Fruit fly (Drosophila melanogaster) whole organism, embryonic: ENCODE data around the gene HP1c.

Experiments
- Abd-B ChIP-seq: fragments of 200-800 bp; sonication (Bioruptor generic); optimal IDR thresholded peaks from 2 replicates; lab custom pipeline; 2018; ENCODE audit warnings: missing biosample characterization, mild to moderate bottlenecking, missing genetic modification characterization, moderate library complexity
- Bgb ChIP-seq: fragments of 200-800 bp; sonication (Bioruptor generic); IDR thresholded peaks from 2 replicates; pipeline ENCODE4 v1.3.6; 2022; ENCODE audit warnings: missing biosample characterization, missing genetic modification characterization; ENCODE audit not compliant: partially characterized antibody
- Blimp-1 ChIP-seq: fragments of 200-800 bp; sonication (Bioruptor generic); optimal IDR thresholded peaks from 3 replicates; lab custom pipeline; 2018; ENCODE audit warnings: missing biosample characterization, missing genetic modification characterization, mild to moderate bottlenecking, moderate library complexity, missing genetic modification reagents
- CG12391 ChIP-seq: fragments of 200-800 bp; sonication (Bioruptor generic); optimal IDR thresholded peaks from 3 replicates; lab custom pipeline; 2018; ENCODE audit warnings: missing biosample characterization, mild to moderate bottlenecking, missing genetic modification characterization, moderate library complexity
- CG12744 ChIP-seq: fragments of 200-800 bp; sonication (Bioruptor generic); optimal IDR thresholded peaks from 2 replicates; lab custom pipeline; 2016; ENCODE audit warnings: missing biosample characterization, missing genetic modification characterization
- CG12942 ChIP-seq: fragments of 200-800 bp; sonication (Bioruptor generic); optimal IDR thresholded peaks from 3 replicates; lab custom pipeline; 2016; ENCODE audit warnings: missing biosample characterization, missing genetic modification characterization
- CG13894 ChIP-seq: fragments of 200-800 bp; sonication (Bioruptor generic); optimal IDR thresholded peaks from 3 replicates; lab custom pipeline; 2018; ENCODE audit warnings: missing biosample characterization, mild to moderate bottlenecking, missing genetic modification characterization, moderate library complexity
- CG15011 ChIP-seq: fragments of 200-800 bp; sonication (Bioruptor generic); optimal IDR thresholded peaks from 3 replicates; lab custom pipeline; 2018; ENCODE audit warnings: missing biosample characterization, mild to moderate bottlenecking, missing genetic modification characterization
- CG18476 ChIP-seq: fragments of 200-800 bp; sonication (Bioruptor generic); optimal IDR thresholded peaks from 2 replicates; lab custom pipeline; 2016; ENCODE audit warnings: missing biosample characterization, mild to moderate bottlenecking, missing genetic modification characterization
- CG30431 ChIP-seq: fragments of 200-800 bp; sonication (Bioruptor generic); optimal IDR thresholded peaks from 2 replicates; lab custom pipeline; 2017; ENCODE audit warnings: missing biosample characterization, missing genetic modification characterization
- CG34376 ChIP-seq: fragments of 200-800 bp; sonication (Bioruptor generic); optimal IDR thresholded peaks from 2 replicates; lab custom pipeline; 2018; ENCODE audit warnings: missing biosample characterization, mild to moderate bottlenecking, missing genetic modification characterization
- CG34422 ChIP-seq: fragments of 200-800 bp; sonication (Bioruptor generic); IDR thresholded peaks from 3 replicates; pipeline ENCODE4 v1.3.6; 2022; ENCODE audit warnings: missing biosample characterization, missing genetic modification characterization
- CG3995 ChIP-seq: fragments of 200-800 bp; sonication (Bioruptor generic); optimal IDR thresholded peaks from 3 replicates; lab custom pipeline; 2016; ENCODE audit warnings: missing biosample characterization, missing genetic modification characterization
- CG4617 ChIP-seq: fragments of 200-800 bp; sonication (Bioruptor generic); optimal IDR thresholded peaks from 3 replicates; lab custom pipeline; 2016; ENCODE audit warnings: missing biosample characterization, missing genetic modification characterization, borderline replicate concordance
- CG6813 ChIP-seq: fragments of 200-800 bp; sonication (Bioruptor generic); optimal IDR thresholded peaks from 2 replicates; lab custom pipeline; 2017; ENCODE audit warnings: missing biosample characterization, missing genetic modification characterization, mild to moderate bottlenecking, moderate library complexity, missing genetic modification reagents
- CG7357 ChIP-seq: fragments of 200-800 bp; sonication (Bioruptor generic); IDR thresholded peaks from 3 replicates; pipeline ENCODE4 v1.3.6; 2022; ENCODE audit warnings: missing biosample characterization, missing genetic modification characterization
- Dref ChIP-seq: fragments of 200-800 bp; sonication (Bioruptor generic); IDR thresholded peaks from 2 replicates; pipeline ENCODE4 v1.3.6; 2022; ENCODE audit warnings: missing biosample characterization, missing genetic modification characterization
- Fer1 ChIP-seq: fragments of 200-800 bp; sonication (Bioruptor generic); optimal IDR thresholded peaks from 2 replicates; lab custom pipeline; 2017; ENCODE audit warnings: missing biosample characterization, mild to moderate bottlenecking, missing genetic modification characterization
- HLH54F ChIP-seq: fragments of 200-800 bp; sonication (Bioruptor generic); optimal IDR thresholded peaks from 3 replicates; lab custom pipeline; 2016; ENCODE audit warnings: missing biosample characterization, missing genetic modification characterization
- MTF-1 ChIP-seq: fragments of 200-800 bp; sonication (Bioruptor generic); optimal IDR thresholded peaks from 2 replicates; lab custom pipeline; 2018; ENCODE audit warnings: missing biosample characterization, mild to moderate bottlenecking, missing genetic modification characterization, borderline replicate concordance
- Nf-YA ChIP-seq: fragments of 200-800 bp; sonication (Bioruptor generic); IDR thresholded peaks from 2 replicates; pipeline ENCODE4 v1.3.6; 2022; ENCODE audit warnings: missing biosample characterization, missing genetic modification characterization
- Pdp1 ChIP-seq, 2 experiments: fragments of 200-800 bp; sonication (Bioruptor generic); optimal IDR thresholded peaks; 3 replicates each; lab custom pipeline; 2016; ENCODE audit warnings: missing biosample characterization in 2 of 2, missing genetic modification characterization in 2 of 2, mild to moderate bottlenecking in 1 of 2, moderate library complexity in 1 of 2
- Ravus ChIP-seq: fragments of 200-800 bp; sonication (Bioruptor generic); IDR thresholded peaks from 2 replicates; pipeline ENCODE4 v1.3.6; 2022; ENCODE audit warnings: missing biosample characterization, missing genetic modification characterization
- disco-r ChIP-seq: fragments of 200-800 bp; sonication (Bioruptor generic); optimal IDR thresholded peaks from 2 replicates; lab custom pipeline; 2016; ENCODE audit warnings: missing biosample characterization, missing genetic modification characterization
- hkb ChIP-seq, 2 experiments: fragments of 200-800 bp in 1 of 2; fragments of >200 bp in 1 of 2; sonication (Bioruptor generic) in 1 of 2; IDR thresholded peaks in 1 of 2; optimal IDR thresholded peaks in 1 of 2; 2 replicates each; pipeline versions ENCODE4 v1.3.6 to Lab custom; 2017 to 2022; ENCODE audit warnings: missing biosample characterization in 1 of 2, missing genetic modification characterization in 1 of 2
- kah ChIP-seq: fragments of 200-800 bp; sonication (Bioruptor generic); optimal IDR thresholded peaks from 2 replicates; lab custom pipeline; 2018; ENCODE audit warnings: missing biosample characterization, mild to moderate bottlenecking, missing genetic modification characterization
- lilli ChIP-seq: fragments of 200-800 bp; sonication (Bioruptor generic); optimal IDR thresholded peaks from 3 replicates; lab custom pipeline; 2016; ENCODE audit warnings: missing biosample characterization, missing genetic modification characterization
- oc ChIP-seq: fragments of 200-800 bp; sonication (Bioruptor generic); optimal IDR thresholded peaks from 2 replicates; lab custom pipeline; 2018; ENCODE audit warnings: missing biosample characterization, mild to moderate bottlenecking, missing genetic modification characterization, moderate library complexity
- odd ChIP-seq: fragments of 200-800 bp; sonication (Bioruptor generic); optimal IDR thresholded peaks from 2 replicates; lab custom pipeline; 2017; ENCODE audit warnings: missing biosample characterization, mild to moderate bottlenecking, missing genetic modification characterization
- pfk ChIP-seq: fragments of 200-800 bp; sonication (Bioruptor generic); optimal IDR thresholded peaks from 2 replicates; lab custom pipeline; 2018; ENCODE audit warnings: missing biosample characterization, mild to moderate bottlenecking, missing genetic modification characterization, moderate library complexity
- phol ChIP-seq: fragments of 200-800 bp; sonication (Bioruptor generic); optimal IDR thresholded peaks from 3 replicates; lab custom pipeline; 2018; ENCODE audit warnings: missing biosample characterization, mild to moderate bottlenecking, missing genetic modification characterization, moderate library complexity
- sc ChIP-seq, 3 experiments: fragments of >200 bp in 2 of 3; fragments of 200-800 bp in 1 of 3; sonication (Bioruptor generic) in 1 of 3; optimal IDR thresholded peaks; 2 replicates in 2 of 3; 3 replicates in 1 of 3; lab custom pipeline; 2017; ENCODE audit warnings: mild to moderate bottlenecking in 1 of 3, missing biosample characterization in 1 of 3, missing genetic modification characterization in 1 of 3, missing genetic modification reagents in 1 of 3
- sens ChIP-seq: fragments of 200-800 bp; sonication (Bioruptor generic); peaks from one replicate; lab custom pipeline; 2016; ENCODE audit warnings: missing biosample characterization, missing genetic modification characterization
- sug ChIP-seq: fragments of 200-800 bp; optimal IDR thresholded peaks from 2 replicates; lab custom pipeline; 2019; ENCODE audit warnings: missing biosample characterization, mild to moderate bottlenecking, missing genetic modification characterization, moderate library complexity
- wek ChIP-seq: fragments of 200-800 bp; sonication (Bioruptor generic); optimal IDR thresholded peaks from 3 replicates; lab custom pipeline; 2018; ENCODE audit warnings: missing biosample characterization, mild to moderate bottlenecking, missing genetic modification characterization, moderate library complexity
- z ChIP-seq: fragments of 200-800 bp; sonication (Bioruptor generic); IDR thresholded peaks from 3 replicates; pipeline ENCODE4 v1.3.6; 2022; ENCODE audit warnings: missing biosample characterization, missing genetic modification characterization

The HP1c gene

DNA sequence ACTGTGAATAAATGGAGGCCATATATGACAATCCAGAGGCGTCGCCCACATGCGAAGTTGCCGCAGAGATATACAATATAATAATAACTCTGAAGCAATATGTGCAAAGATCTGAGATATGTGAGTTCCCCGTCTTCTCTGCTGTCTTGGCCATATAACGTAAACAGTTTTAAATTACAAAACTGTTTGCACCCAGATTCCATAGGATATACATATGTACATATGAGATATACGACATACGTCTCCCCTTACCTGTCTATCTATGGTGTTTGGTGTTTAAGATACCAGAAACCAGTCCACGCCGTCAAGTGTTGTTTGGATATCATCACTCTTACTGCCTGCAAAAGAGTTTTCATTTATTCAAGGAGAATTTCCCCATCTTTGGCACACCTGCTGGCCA lies 10.9 kb downstream of the HP1c start (continued):
- TF ChIP-seq z (GFP tag; lab: Robert Waterston, UW): no peak
- TF ChIP-seq CG4617: no peak
- no peak for TF ChIP-seq odd
- TF ChIP-seq sc (optimal IDR thresholded peaks at IDR 0.05; lab: Kevin White, UChicago): no peak
- no peak for TF ChIP-seq sc (GFP tag; optimal IDR thresholded peaks at IDR 0.05; lab: Kevin White, UChicago)
- TF ChIP-seq wek (GFP tag; lab: Kevin White, UChicago): no peak
- TF ChIP-seq Abd-B (GFP tag; lab: Kevin White, UChicago): no peak
- TF ChIP-seq CG6813: peak; percentile 43
- TF ChIP-seq CG3995 (GFP tag; lab: Kevin White, UChicago): no peak
- no peak for TF ChIP-seq hkb (optimal IDR thresholded peaks at IDR 0.05; lab: Kevin White, UChicago)
- peak; percentile 40 for TF ChIP-seq hkb (GFP tag; IDR thresholded peaks at IDR 0.05; lab: Robert Waterston, UW)
- TF ChIP-seq Nf-YA (GFP tag; lab: Robert Waterston, UW): no peak
- TF ChIP-seq MTF-1: peak; percentile 4
- peak; percentile 4 for TF ChIP-seq Blimp-1 (GFP tag; lab: Kevin White, UChicago)
- no peak for TF ChIP-seq Bgb (GFP tag; lab: Robert Waterston, UW)
- TF ChIP-seq Ravus (GFP tag; lab: Robert Waterston, UW): no peak
- TF ChIP-seq, all 482 proteins: peak for 20

DNA sequence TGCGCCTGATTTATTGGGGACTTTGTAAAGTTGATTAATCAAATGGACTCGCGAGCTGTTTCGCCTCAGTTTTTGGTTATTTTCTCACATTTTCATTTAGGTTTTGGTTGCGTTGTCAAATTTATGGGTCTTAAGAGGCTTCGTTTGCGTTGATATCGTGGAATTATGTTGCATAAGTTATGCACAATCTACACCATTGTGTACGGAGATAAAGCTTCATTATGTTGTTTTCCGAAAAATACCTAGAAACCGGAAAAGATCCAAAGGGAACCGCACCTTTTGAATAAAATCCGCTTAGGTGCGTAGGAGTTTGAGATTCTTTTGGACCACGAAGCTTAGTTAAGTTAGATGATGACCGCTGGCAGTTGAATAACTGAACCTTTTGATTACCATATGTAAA lies 11.7 kb downstream of the HP1c start:
- TF ChIP-seq CG15011 (GFP tag; lab: Kevin White, UChicago) (no peak), Dref (GFP tag; lab: Robert Waterston, UW) (no peak), disco-r (GFP tag; lab: Kevin White, UChicago) (no peak), pfk (GFP tag; lab: Kevin White, UChicago) (no peak), CG18476 (GFP tag; lab: Kevin White, UChicago) (no peak), CG12391 (tag; lab: Kevin White, UChicago) (no peak), CG13894 (tag; lab: Kevin White, UChicago) (no peak), CG7357 (GFP tag; lab: Robert Waterston, UW) (no peak), sens (peak; percentile 26), kah (GFP tag; lab: Kevin White, UChicago) (no peak), CG12744 (no peak), phol (tag; lab: Kevin White, UChicago) (no peak), Fer1 (GFP tag; lab: Kevin White, UChicago) (no peak), Pdp1 (GFP tag; optimal IDR thresholded peaks at IDR 0.05; lab: Kevin White, UChicago) (peak in 1 of 2 experiments; percentile 78), lilli (no peak), CG34422 (GFP tag; lab: Robert Waterston, UW) (no peak), oc (peak; percentile 77), CG12942 (no peak)
- TF ChIP-seq, all 482 proteins: peak for 3

DNA sequence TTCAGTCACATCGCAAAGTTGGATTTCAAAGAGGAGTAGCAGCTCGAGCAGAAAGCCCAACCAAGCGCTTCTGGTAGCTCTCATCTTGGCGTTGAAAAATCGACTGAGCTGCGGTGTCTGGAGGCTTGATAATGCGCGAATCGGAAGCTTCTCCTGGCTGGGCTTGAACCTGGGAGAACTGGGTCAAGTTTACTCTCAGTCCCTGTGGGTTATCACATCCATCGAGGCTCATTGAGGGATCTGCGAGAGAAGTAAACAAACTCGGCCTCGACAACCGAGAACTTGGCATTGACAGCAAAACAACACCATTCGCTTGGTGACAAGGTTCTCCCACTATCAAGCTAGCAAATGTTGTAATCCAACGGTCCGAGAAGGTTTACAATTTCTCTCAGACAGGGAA lies 15.6 kb downstream of the HP1c start, which contains the start of gene Nepl13:
Gene Nepl13, minus strand, starts transcription at position 89 of the 400 bp plus-strand sequence.
- TF ChIP-seq CG34376 (GFP tag; lab: Kevin White, UChicago): peak; percentile 52
- TF ChIP-seq CG30431 (GFP tag; lab: Kevin White, UChicago): no peak
- TF ChIP-seq lilli: no peak
- peak; percentile 0 for TF ChIP-seq sug (tag; lab: Kevin White, UChicago)

DNA sequence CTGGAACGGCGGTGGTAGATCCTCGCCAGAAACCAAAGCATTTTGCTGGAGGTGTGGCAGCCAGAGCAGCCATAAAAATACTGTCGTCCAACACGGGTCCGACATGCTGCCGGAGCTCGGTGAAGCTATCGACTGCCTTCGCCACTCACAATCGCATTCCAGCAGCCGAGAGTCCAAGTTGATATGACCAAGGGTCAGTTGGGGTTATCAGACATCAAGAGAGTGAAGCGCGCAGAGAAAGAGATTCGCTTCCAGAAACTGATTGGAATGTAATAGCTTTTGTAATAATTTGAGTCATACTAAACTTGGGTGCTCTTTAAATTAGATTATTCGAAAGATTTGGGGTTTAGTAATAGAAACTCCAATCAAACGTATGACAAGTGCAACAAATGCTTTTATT lies 18.2 kb downstream of the HP1c start, which contains the start of gene Nepl14:
Gene Nepl14, minus strand, starts transcription at position 125 of the 400 bp plus-strand sequence.
- no peak for TF ChIP-seq HLH54F (GFP tag; lab: Kevin White, UChicago)
- peak; percentile 46 for TF ChIP-seq CG34376 (GFP tag; lab: Kevin White, UChicago)
